Fruit fly (Drosophila melanogaster): ENCODE data around the gene CG5885.

The CG5885 gene

DNA sequence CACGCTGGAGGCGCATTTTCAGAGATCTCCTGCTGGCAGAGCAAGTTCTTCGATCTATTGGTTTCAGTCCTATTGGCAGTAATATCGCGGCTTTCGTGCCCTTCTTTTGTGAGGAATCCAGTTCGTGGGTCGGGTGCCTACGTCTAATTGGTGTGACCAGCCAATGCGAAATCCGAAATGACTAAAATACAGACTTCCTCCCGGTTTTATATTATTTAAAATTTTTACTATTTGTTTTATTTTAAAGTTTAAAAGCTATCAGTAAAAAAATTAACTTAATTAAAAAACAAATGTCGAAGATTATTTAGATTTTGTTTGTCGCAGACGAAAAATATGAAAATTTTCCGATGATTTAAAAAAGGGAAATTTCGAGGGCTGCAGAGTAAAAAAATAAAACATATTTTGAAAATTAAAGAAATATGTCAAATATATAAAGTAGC lies 45.5 kb upstream of the CG5885 start, which contains the start of gene CG5850 (continued):
- TF ChIP-seq CG17186 (GFP tag; optimal IDR thresholded peaks at IDR 0.05) (no peak), az2 (GFP tag; optimal IDR thresholded peaks at IDR 0.05) (no peak), da (GFP tag; optimal IDR thresholded peaks at IDR 0.05) (no peak), Adf1 (GFP tag; IDR thresholded peaks at IDR 0.05) (no peak), CG14050 (GFP tag; IDR thresholded peaks at IDR 0.05) (no peak), dm (GFP tag; optimal IDR thresholded peaks at IDR 0.05) (no peak), CG17912 (GFP tag; optimal IDR thresholded peaks at IDR 0.05) (no peak), bab2 (GFP tag; optimal IDR thresholded peaks at IDR 0.05) (no peak), Gug (GFP tag; IDR thresholded peaks at IDR 0.05) (no peak), CG13424 (tag; optimal IDR thresholded peaks at IDR 0.05) (peak; percentile 28), wek (GFP tag; optimal IDR thresholded peaks at IDR 0.05) (no peak), CG31441 (GFP tag; IDR thresholded peaks at IDR 0.05) (peak; percentile 59), Hey (tag; optimal IDR thresholded peaks at IDR 0.05) (no peak), CG4404 (GFP tag; IDR thresholded peaks at IDR 0.05) (no peak), bsh (GFP tag; optimal IDR thresholded peaks at IDR 0.05) (no peak), CHES-1-like (GFP tag; optimal IDR thresholded peaks at IDR 0.05) (no peak), Meics (GFP tag; optimal IDR thresholded peaks at IDR 0.05) (peak; percentile 1), bowl (GFP tag; IDR thresholded peaks at IDR 0.05) (no peak), CG3995 (GFP tag; optimal IDR thresholded peaks at IDR 0.05) (no peak), Dref (GFP tag; IDR thresholded peaks at IDR 0.05) (no peak), Sry-β (GFP tag; optimal IDR thresholded peaks at IDR 0.05) (no peak), CG2875 (GFP tag; optimal IDR thresholded peaks at IDR 0.05) (no peak), CG10959 (GFP tag; IDR thresholded peaks at IDR 0.05) (no peak), sna (GFP tag; IDR thresholded peaks at IDR 0.05; ENCODE audit: partially characterized antibody) (0 out of 2 replicates have a peak, but pooled peaks have one; percentile 33), zfh1 (GFP tag; IDR thresholded peaks at IDR 0.05) (no peak), Eip74EF (GFP tag; optimal IDR thresholded peaks at IDR 0.05) (no peak), grau (tag; optimal IDR thresholded peaks at IDR 0.05) (peak; percentile 9), Elba2 (GFP tag; optimal IDR thresholded peaks at IDR 0.05) (peak; percentile 94), CG10543 (GFP tag; optimal IDR thresholded peaks at IDR 0.05) (no peak), CG11456 (GFP tag; IDR thresholded peaks at IDR 0.05) (no peak), CG11504 (tag; optimal IDR thresholded peaks at IDR 0.05) (no peak), Tbp (GFP tag; optimal IDR thresholded peaks at IDR 0.05) (no peak), Oli (tag; optimal IDR thresholded peaks at IDR 0.05) (no peak), Atf6 (GFP tag; IDR thresholded peaks at IDR 0.05) (no peak), CG10147 (GFP tag; optimal IDR thresholded peaks at IDR 0.05) (peak; percentile 15), repo (GFP tag; optimal IDR thresholded peaks at IDR 0.05) (no peak), gce (GFP tag; IDR thresholded peaks at IDR 0.05) (no peak), CG2116 (GFP tag; optimal IDR thresholded peaks at IDR 0.05) (peak; percentile 27), CG10654 (GFP tag; optimal IDR thresholded peaks at IDR 0.05) (no peak), Optix (GFP tag; IDR thresholded peaks at IDR 0.05) (no peak), CG3065 (GFP tag; optimal IDR thresholded peaks at IDR 0.05) (no peak), tgo (GFP tag; IDR thresholded peaks at IDR 0.05) (no peak), sima (GFP tag; optimal IDR thresholded peaks at IDR 0.05) (no peak), Ada2b (GFP tag; IDR thresholded peaks at IDR 0.05) (no peak), unc-4 (GFP tag; IDR thresholded peaks at IDR 0.05; ENCODE audit: partially characterized antibody) (no peak), CG2712 (tag; optimal IDR thresholded peaks at IDR 0.05) (peak; percentile 44), pnt (GFP tag; optimal IDR thresholded peaks at IDR 0.05) (no peak), kay (GFP tag; optimal IDR thresholded peaks at IDR 0.05) (no peak), run (tag; optimal IDR thresholded peaks at IDR 0.05) (no peak), lmd (GFP tag; IDR thresholded peaks at IDR 0.05) (no peak), Hr78 (GFP tag; optimal IDR thresholded peaks at IDR 0.05) (no peak), CG15601 (tag; optimal IDR thresholded peaks at IDR 0.05) (peak; percentile 13)
